Worm (Caenorhabditis elegans): ENCODE measurements around the gene C18D11.3.

- TF ChIP-seq him-1 (tag; optimal IDR thresholded peaks at IDR 0.05) (no peak), dao-5 (tag; optimal IDR thresholded peaks at IDR 0.05) (no peak)
Observed at ce11 chrIII:11795448-11795847, 27.8 kb upstream of the C18D11.3 start, which contains the start of gene twk-39.

Measured in whole organism, L4/young adult.